Worm (Caenorhabditis elegans): ENCODE results near the gene nhr-264.

DNA sequence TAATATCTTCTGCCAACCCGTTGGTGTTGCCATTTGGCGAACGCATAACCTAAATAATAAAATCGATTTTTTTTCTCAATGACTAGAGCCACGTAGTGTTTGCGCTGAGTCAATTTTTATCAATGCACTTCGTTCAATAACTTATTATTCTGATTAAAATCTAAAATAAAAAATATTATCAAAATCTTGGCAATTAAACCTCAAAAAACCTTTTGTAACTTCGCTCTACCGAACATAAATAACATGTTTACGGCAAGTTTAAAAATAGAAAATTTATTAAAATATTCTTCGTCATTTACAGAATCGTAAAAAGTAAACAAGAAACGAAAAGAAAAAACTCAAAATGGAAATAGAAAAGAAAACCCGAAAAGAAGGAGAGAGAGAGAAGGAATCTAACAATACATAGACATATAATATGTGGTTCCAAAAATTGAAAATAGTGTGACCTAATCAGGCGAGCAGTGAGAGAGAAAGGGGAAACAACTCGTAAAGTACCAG is 49.4 kb upstream of the nhr-264 start, which contains the start of gene pigc-1:
- TF ChIP-seq unc-62 (GFP tag; optimal IDR thresholded peaks at IDR 0.05): no peak
- no peak for TF ChIP-seq ceh-9 (tag; optimal IDR thresholded peaks at IDR 0.05)
